Fruit fly (Drosophila melanogaster): ENCODE data around the gene OdsH.

The OdsH gene

dm6 chrX:17850179-17850578 lies 59.4 kb downstream of the OdsH start, which contains the start of the genes CG15814 and Spt7:
Gene CG15814, minus strand, starts transcription at chrX:17850342.
Gene Spt7, plus strand, starts transcription at chrX:17850460.
- TF ChIP-seq psq (optimal IDR thresholded peaks at IDR 0.05) (no peak), usp (GFP tag; optimal IDR thresholded peaks at IDR 0.05) (no peak), CG8478 (optimal IDR thresholded peaks at IDR 0.05) (no peak), EcR (GFP tag; optimal IDR thresholded peaks at IDR 0.05) (no peak), pan (optimal IDR thresholded peaks at IDR 0.05) (no peak), Dll (optimal IDR thresholded peaks at IDR 0.05) (no peak)

- no peak for TF ChIP-seq pan (optimal IDR thresholded peaks at IDR 0.05)
- TF ChIP-seq psq (optimal IDR thresholded peaks at IDR 0.05), result no peak
- TF ChIP-seq EcR (GFP tag; optimal IDR thresholded peaks at IDR 0.05), result no peak
- no peak for TF ChIP-seq Dll (optimal IDR thresholded peaks at IDR 0.05)
- no peak for TF ChIP-seq CG8478 (optimal IDR thresholded peaks at IDR 0.05)
- no peak for TF ChIP-seq usp (GFP tag; optimal IDR thresholded peaks at IDR 0.05)
Measured at dm6 chrX:17852457-17852856, 61.6 kb downstream of the OdsH start, which contains the start of gene CG32554. Gene CG32554, minus strand, starts transcription at chrX:17852685.

dm6 chrX:17856029-17856428 lies 65.2 kb downstream of the OdsH start, which contains the start of gene Mco4:
Gene Mco4, minus strand, starts transcription at chrX:17856129.
- no peak for TF ChIP-seq usp (GFP tag; optimal IDR thresholded peaks at IDR 0.05)
- TF ChIP-seq CG8478 (optimal IDR thresholded peaks at IDR 0.05), result no peak
- no peak for TF ChIP-seq Dll (optimal IDR thresholded peaks at IDR 0.05)
- no peak for TF ChIP-seq EcR (GFP tag; optimal IDR thresholded peaks at IDR 0.05)
- no peak for TF ChIP-seq psq (optimal IDR thresholded peaks at IDR 0.05)
- TF ChIP-seq pan (optimal IDR thresholded peaks at IDR 0.05), result no peak

- TF ChIP-seq Dll (optimal IDR thresholded peaks at IDR 0.05) (no peak), pan (optimal IDR thresholded peaks at IDR 0.05) (no peak), CG8478 (optimal IDR thresholded peaks at IDR 0.05) (no peak), EcR (GFP tag; optimal IDR thresholded peaks at IDR 0.05) (no peak), usp (GFP tag; optimal IDR thresholded peaks at IDR 0.05) (no peak), psq (optimal IDR thresholded peaks at IDR 0.05) (no peak)
Measured at dm6 chrX:17856458-17857277, 65.9 kb downstream of the OdsH start, which contains the start of gene Srx. Gene Srx, plus strand, starts transcription at chrX:17856974.

- TF ChIP-seq psq (optimal IDR thresholded peaks at IDR 0.05) (no peak), pan (optimal IDR thresholded peaks at IDR 0.05) (no peak), Dll (optimal IDR thresholded peaks at IDR 0.05) (no peak)
Measured at dm6 chrX:17857809-17858208, 67.0 kb downstream of the OdsH start.

dm6 chrX:17860711-17861110 lies 69.9 kb downstream of the OdsH start, which contains the start of the genes Arp8 and CG6769:
Gene Arp8, minus strand, starts transcription at chrX:17860800.
Gene CG6769, plus strand, starts transcription at chrX:17861002.
- TF ChIP-seq CG8478 (optimal IDR thresholded peaks at IDR 0.05) (no peak), EcR (GFP tag; optimal IDR thresholded peaks at IDR 0.05) (no peak), Dll (optimal IDR thresholded peaks at IDR 0.05) (no peak)
